Worm (Caenorhabditis elegans) whole organism, L1 larva: Measurements from ENCODE around the gene lgc-41.

Experiments used
- C34B4.2 ChIP-seq: sonication (generic microtip); optimal IDR thresholded peaks from 2 replicates; lab custom pipeline; 2017; ENCODE audit warnings: mild to moderate bottlenecking, missing genetic modification characterization, missing compliant biosample characterization
- alr-1 ChIP-seq: fragments of 200-800 bp; sonication (Bioruptor generic); optimal IDR thresholded peaks from 2 replicates; lab custom pipeline; 2018; ENCODE audit warnings: borderline replicate concordance, mild to moderate bottlenecking, missing genetic modification characterization, missing compliant biosample characterization
- ceh-82 ChIP-seq, 3 experiments: fragments of 150-350 bp in 1 of 3; sonication (generic microtip) in 2 of 3; optimal IDR thresholded peaks; 2 replicates each; lab custom pipeline; 2014 to 2017; ENCODE audit warnings: missing biosample characterization in 3 of 3, missing genetic modification characterization in 3 of 3
- dpl-1 ChIP-seq, 3 experiments: fragments of 150-350 bp in 2 of 3; sonication (generic microtip) in 1 of 3; optimal IDR thresholded peaks; 2 replicates each; lab custom pipeline; 2014 to 2017; ENCODE audit warnings: missing biosample characterization in 3 of 3, missing genetic modification characterization in 3 of 3, missing genetic modification reagents in 3 of 3
- lin-14 ChIP-seq: fragments of 200-800 bp; sonication (Bioruptor generic); optimal IDR thresholded peaks from 2 replicates; lab custom pipeline; 2018; ENCODE audit warnings: mild to moderate bottlenecking, missing genetic modification characterization, moderate library complexity, missing compliant biosample characterization
- lsy-2 ChIP-seq, 2 experiments: fragments of 150-350 bp; optimal IDR thresholded peaks; 2 replicates each; lab custom pipeline; 2014; ENCODE audit warnings: missing biosample characterization in 2 of 2, missing genetic modification characterization in 2 of 2
- mef-2 ChIP-seq: fragments of 150-350 bp; optimal IDR thresholded peaks from 2 replicates; lab custom pipeline; 2014; ENCODE audit warnings: missing biosample characterization, missing genetic modification characterization
- nhr-11 ChIP-seq: fragments of 150-350 bp; optimal IDR thresholded peaks from 2 replicates; lab custom pipeline; 2014; ENCODE audit warnings: missing biosample characterization, missing genetic modification characterization
- nhr-12 ChIP-seq: sonication (generic microtip); optimal IDR thresholded peaks from 2 replicates; lab custom pipeline; 2017; ENCODE audit warnings: missing biosample characterization, missing genetic modification characterization
- skn-1 ChIP-seq: fragments of 150-350 bp; optimal IDR thresholded peaks from 2 replicates; lab custom pipeline; 2014; ENCODE audit warnings: missing biosample characterization, missing genetic modification characterization
- sptf-1 ChIP-seq: fragments of 150-350 bp; optimal IDR thresholded peaks from 2 replicates; lab custom pipeline; 2014; ENCODE audit warnings: missing biosample characterization, missing genetic modification characterization
- ztf-11 ChIP-seq, 2 experiments: sonication (generic microtip); optimal IDR thresholded peaks; 2 replicates each; lab custom pipeline; 2016 to 2017; ENCODE audit warnings: missing genetic modification characterization in 2 of 2, missing biosample characterization in 1 of 2, missing compliant biosample characterization in 1 of 2

ce11 chrX:10428109-10428508 lies 26.0 kb upstream of the lgc-41 start:
- TF ChIP-seq dpl-1 (GFP tag; optimal IDR thresholded peaks at IDR 0.05; lab: Kevin White, UChicago) (no peak), mef-2 (no peak), lin-14 (GFP tag; lab: Kevin White, UChicago) (peak; percentile 5), nhr-12 (no peak), nhr-11 (tag; lab: Kevin White, UChicago) (no peak), ztf-11 (tag; optimal IDR thresholded peaks at IDR 0.05; lab: Kevin White, UChicago) (no peak), C34B4.2 (tag; lab: Kevin White, UChicago) (no peak), sptf-1 (tag; lab: Kevin White, UChicago) (no peak), lsy-2 (tag; optimal IDR thresholded peaks at IDR 0.05; lab: Kevin White, UChicago) (no peak), ceh-82 (tag; optimal IDR thresholded peaks at IDR 0.05; lab: Kevin White, UChicago) (no peak), skn-1 (no peak), alr-1 (tag; lab: Kevin White, UChicago) (no peak)
